Worm (Caenorhabditis elegans): ENCODE results near the gene F59F5.4.

- TF ChIP-seq ceh-36 (tag; optimal IDR thresholded peaks at IDR 0.05) (no peak), ama-1 (optimal IDR thresholded peaks at IDR 0.05) (no peak), hmbx-1 (tag; optimal IDR thresholded peaks at IDR 0.05) (no peak), pes-1 (GFP tag; IDR thresholded peaks at IDR 0.05) (no peak), ceh-13 (GFP tag; optimal IDR thresholded peaks at IDR 0.05) (no peak), tbx-37 (GFP tag; conservative IDR thresholded peaks at IDR 0.05) (no peak)
Observed at ce11 chrX:10514056-10514455, 28.7 kb upstream of the F59F5.4 start.
